Worm (Caenorhabditis elegans) whole organism, L3 larva: ENCODE results near the gene F53F8.5.

Experiments
- R02D3.7 ChIP-seq: fragments of 150-350 bp; optimal IDR thresholded peaks from 2 replicates; lab custom pipeline; 2014; ENCODE audit warnings: missing biosample characterization, missing genetic modification characterization
- aly-2 ChIP-seq: fragments of 150-350 bp; optimal IDR thresholded peaks from 2 replicates; lab custom pipeline; 2014; ENCODE audit warnings: missing biosample characterization, missing genetic modification characterization
- ama-1 ChIP-seq: fragments of 150-350 bp; optimal IDR thresholded peaks from 2 replicates; lab custom pipeline; 2018
- ceh-82 ChIP-seq: fragments of 150-350 bp; optimal IDR thresholded peaks from 2 replicates; lab custom pipeline; 2014; ENCODE audit warnings: missing biosample characterization, missing genetic modification characterization
- ceh-9 ChIP-seq: sonication (generic microtip); optimal IDR thresholded peaks from 2 replicates; lab custom pipeline; 2018; ENCODE audit warnings: missing biosample characterization, missing genetic modification characterization
- daf-12 ChIP-seq: fragments of 150-350 bp; optimal IDR thresholded peaks from 2 replicates; lab custom pipeline; 2014; ENCODE audit warnings: missing biosample characterization, missing genetic modification reagents, missing genetic modification characterization
- egl-27 ChIP-seq: sonication (generic microtip); optimal IDR thresholded peaks from 4 replicates; lab custom pipeline; 2017; ENCODE audit warnings: missing biosample characterization, missing genetic modification reagents, missing genetic modification characterization
- egl-5 ChIP-seq: fragments of 150-350 bp; optimal IDR thresholded peaks from 2 replicates; lab custom pipeline; 2017; ENCODE audit warnings: missing biosample characterization, missing genetic modification reagents, missing genetic modification characterization, inconsistent platforms
- elt-1 ChIP-seq: fragments of 150-350 bp; optimal IDR thresholded peaks from 2 replicates; lab custom pipeline; 2014; ENCODE audit warnings: missing biosample characterization, missing genetic modification characterization
- elt-3 ChIP-seq, 3 experiments: fragments of 150-350 bp in 1 of 3; sonication (generic microtip) in 2 of 3; optimal IDR thresholded peaks; 2 replicates in 2 of 3; 4 replicates in 1 of 3; lab custom pipeline; 2014 to 2017; ENCODE audit warnings: missing biosample characterization in 3 of 3, missing genetic modification characterization in 3 of 3
- eor-1 ChIP-seq, 2 experiments: fragments of 150-350 bp; optimal IDR thresholded peaks; 2 replicates each; lab custom pipeline; 2014 to 2018; ENCODE audit warnings: missing biosample characterization in 2 of 2, missing genetic modification characterization in 2 of 2
- fkh-2 ChIP-seq: fragments of 150-350 bp; optimal IDR thresholded peaks from 2 replicates; lab custom pipeline; 2014; ENCODE audit warnings: missing biosample characterization, missing genetic modification reagents, missing genetic modification characterization
- hmg-11 ChIP-seq: sonication (generic microtip); optimal IDR thresholded peaks from 2 replicates; lab custom pipeline; 2016; ENCODE audit warnings: missing genetic modification characterization, missing compliant biosample characterization
- jun-1 ChIP-seq: fragments of 150-350 bp; optimal IDR thresholded peaks from 2 replicates; lab custom pipeline; 2014; ENCODE audit warnings: missing biosample characterization, missing genetic modification reagents, missing genetic modification characterization
- lin-39 ChIP-seq: fragments of 150-350 bp; optimal IDR thresholded peaks from 2 replicates; lab custom pipeline; 2018; ENCODE audit warnings: missing biosample characterization, missing genetic modification reagents, missing genetic modification characterization
- lsy-12 ChIP-seq: sonication (generic microtip); optimal IDR thresholded peaks from 2 replicates; lab custom pipeline; 2016; ENCODE audit warnings: mild to moderate bottlenecking, missing genetic modification characterization, missing compliant biosample characterization
- mdl-1 ChIP-seq: fragments of 150-350 bp; optimal IDR thresholded peaks from 2 replicates; lab custom pipeline; 2014; ENCODE audit warnings: missing biosample characterization, missing genetic modification characterization
- mml-1 ChIP-seq: fragments of 150-350 bp; sonication (generic microtip); optimal IDR thresholded peaks from 3 replicates; lab custom pipeline; 2014; ENCODE audit warnings: missing biosample characterization, missing genetic modification characterization
- nfya-1 ChIP-seq: sonication (generic microtip); optimal IDR thresholded peaks from 2 replicates; lab custom pipeline; 2017; ENCODE audit warnings: missing genetic modification characterization, mild to moderate bottlenecking, missing compliant biosample characterization, antibody characterized with exemption, moderate library complexity; ENCODE audit not compliant: insufficient read depth
- nhr-12 ChIP-seq: fragments of 150-350 bp; optimal IDR thresholded peaks from 2 replicates; lab custom pipeline; 2014; ENCODE audit warnings: missing biosample characterization, missing genetic modification characterization
- nhr-23 ChIP-seq: fragments of 150-350 bp; optimal IDR thresholded peaks from 2 replicates; lab custom pipeline; 2014; ENCODE audit warnings: missing biosample characterization, missing genetic modification reagents, missing genetic modification characterization
- nhr-237 ChIP-seq: fragments of 150-350 bp; optimal IDR thresholded peaks from 2 replicates; lab custom pipeline; 2014; ENCODE audit warnings: missing biosample characterization, missing genetic modification characterization
- nhr-25 ChIP-seq: sonication (generic microtip); optimal IDR thresholded peaks from 2 replicates; lab custom pipeline; 2017; ENCODE audit warnings: missing biosample characterization, missing genetic modification characterization
- nhr-28 ChIP-seq: fragments of 150-350 bp; optimal IDR thresholded peaks from 2 replicates; lab custom pipeline; 2014; ENCODE audit warnings: missing biosample characterization, missing genetic modification characterization
- nhr-43 ChIP-seq: sonication (generic microtip); optimal IDR thresholded peaks from 2 replicates; lab custom pipeline; 2016; ENCODE audit warnings: mild to moderate bottlenecking, missing genetic modification characterization, missing compliant biosample characterization; ENCODE audit not compliant: poor library complexity, severe bottlenecking
- nhr-67 ChIP-seq: fragments of 150-350 bp; optimal IDR thresholded peaks from 2 replicates; lab custom pipeline; 2014; ENCODE audit warnings: missing biosample characterization, missing genetic modification characterization
- nhr-76 ChIP-seq: fragments of 150-350 bp; sonication (generic microtip); optimal IDR thresholded peaks from 5 replicates; lab custom pipeline; 2014; ENCODE audit warnings: missing biosample characterization, missing genetic modification characterization
- nhr-77 ChIP-seq: fragments of 150-350 bp; optimal IDR thresholded peaks from 2 replicates; lab custom pipeline; 2014; ENCODE audit warnings: missing biosample characterization, missing genetic modification characterization
- pha-4 ChIP-seq: fragments of 150-350 bp; optimal IDR thresholded peaks from 2 replicates; lab custom pipeline; 2014; ENCODE audit warnings: missing biosample characterization, missing genetic modification reagents, missing genetic modification characterization
- pqm-1 ChIP-seq: fragments of 150-350 bp; optimal IDR thresholded peaks from 2 replicates; lab custom pipeline; 2017; ENCODE audit warnings: missing biosample characterization, missing genetic modification characterization, inconsistent platforms
- sea-2 ChIP-seq: fragments of 150-350 bp; sonication (generic microtip); optimal IDR thresholded peaks from 4 replicates; lab custom pipeline; 2014; ENCODE audit warnings: missing biosample characterization, missing genetic modification reagents, missing genetic modification characterization
- skn-1 ChIP-seq: fragments of 150-350 bp; optimal IDR thresholded peaks from 2 replicates; lab custom pipeline; 2014; ENCODE audit warnings: missing biosample characterization, missing genetic modification characterization
- snpc-4 ChIP-seq: fragments of 150-350 bp; optimal IDR thresholded peaks from 2 replicates; lab custom pipeline; 2014; ENCODE audit warnings: missing biosample characterization, missing genetic modification characterization
- unc-39 ChIP-seq: sonication (generic microtip); optimal IDR thresholded peaks from 4 replicates; lab custom pipeline; 2017; ENCODE audit warnings: missing biosample characterization, missing genetic modification characterization
- unc-62 ChIP-seq: fragments of 150-350 bp; sonication (generic microtip); optimal IDR thresholded peaks from 4 replicates; lab custom pipeline; 2014; ENCODE audit warnings: missing biosample characterization, missing genetic modification reagents, missing genetic modification characterization
- zag-1 ChIP-seq: fragments of 150-350 bp; optimal IDR thresholded peaks from 2 replicates; lab custom pipeline; 2014; ENCODE audit warnings: missing biosample characterization, missing genetic modification characterization
- ztf-11 ChIP-seq: fragments of 150-350 bp; optimal IDR thresholded peaks from 2 replicates; lab custom pipeline; 2014; ENCODE audit warnings: missing biosample characterization, missing genetic modification characterization
- ztf-4 ChIP-seq: fragments of 150-350 bp; optimal IDR thresholded peaks from 2 replicates; lab custom pipeline; 2014; ENCODE audit warnings: missing biosample characterization, missing genetic modification characterization

Gene F53F8.5

ce11 chrV:20721934-20722333, 18.1 kb upstream of the F53F8.5 start, which contains the start of gene Y44A6C.2:
Gene Y44A6C.2, plus strand, starts transcription at chrV:20722234.
- TF ChIP-seq elt-1 (tag; lab: Kevin White, UChicago): no peak
- no peak for TF ChIP-seq nhr-28 (tag; lab: Kevin White, UChicago)
- TF ChIP-seq egl-5 (tag; lab: Kevin White, UChicago): no peak

ce11 chrV:20716830-20717441, 13.1 kb upstream of the F53F8.5 start:
- TF ChIP-seq lin-39 (tag; lab: Kevin White, UChicago) (no peak), ama-1 (lab: Kevin White, UChicago) (peak; percentile 88), pha-4 (peak; percentile 7)

- TF ChIP-seq skn-1 (tag; lab: Kevin White, UChicago) (no peak), unc-39 (tag; lab: Kevin White, UChicago) (no peak), aly-2 (tag; lab: Kevin White, UChicago) (no peak), nhr-76 (tag; lab: Kevin White, UChicago) (no peak), mdl-1 (no peak), zag-1 (tag; lab: Kevin White, UChicago) (no peak), hmg-11 (tag; lab: Kevin White, UChicago) (no peak), lin-39 (tag; lab: Kevin White, UChicago) (no peak), lsy-12 (tag; lab: Kevin White, UChicago) (no peak), ceh-82 (no peak), nhr-23 (tag; lab: Kevin White, UChicago) (no peak), nhr-12 (tag; lab: Kevin White, UChicago) (no peak), nhr-28 (tag; lab: Kevin White, UChicago) (no peak), nhr-237 (tag; lab: Kevin White, UChicago) (no peak), egl-27 (tag; lab: Kevin White, UChicago) (no peak), nhr-77 (tag; lab: Kevin White, UChicago) (no peak), nhr-25 (no peak), ama-1 (lab: Kevin White, UChicago) (no peak)
Measured at ce11 chrV:20716267-20716666, 12.4 kb upstream of the F53F8.5 start.

ce11 chrV:20714503-20714902, 10.7 kb upstream of the F53F8.5 start:
- TF ChIP-seq ama-1 (lab: Kevin White, UChicago) (peak; percentile 72), elt-3 (tag; optimal IDR thresholded peaks at IDR 0.05; lab: Kevin White, UChicago) (no peak)
- TF ChIP-seq, all 47 proteins: peak for 1

- peak; percentile 31 for TF ChIP-seq ztf-4 (tag; lab: Kevin White, UChicago)
- no peak for TF ChIP-seq nhr-76 (tag; lab: Kevin White, UChicago)
- TF ChIP-seq zag-1 (tag; lab: Kevin White, UChicago): no peak
- TF ChIP-seq skn-1 (tag; lab: Kevin White, UChicago): no peak
- no peak for TF ChIP-seq daf-12 (tag; lab: Kevin White, UChicago)
- no peak for TF ChIP-seq aly-2 (tag; lab: Kevin White, UChicago)
- peak; percentile 1 for TF ChIP-seq pha-4
- no peak for TF ChIP-seq R02D3.7 (tag; lab: Kevin White, UChicago)
Measured at ce11 chrV:20713620-20714019, 9.8 kb upstream of the F53F8.5 start, which contains the start of gene Y44A6C.1. Gene Y44A6C.1, plus strand, starts transcription at chrV:20713920.

- TF ChIP-seq ztf-11 (tag; lab: Kevin White, UChicago): no peak
- TF ChIP-seq zag-1 (tag; lab: Kevin White, UChicago): no peak
- no peak for TF ChIP-seq aly-2 (tag; lab: Kevin White, UChicago)
- no peak for TF ChIP-seq jun-1 (tag; lab: Kevin White, UChicago)
- no peak for TF ChIP-seq nhr-25
- no peak for TF ChIP-seq nhr-67 (tag; lab: Kevin White, UChicago)
- no peak for TF ChIP-seq ceh-9 (tag; lab: Kevin White, UChicago)
- peak; percentile 60 for TF ChIP-seq lin-39 (tag; lab: Kevin White, UChicago)
- TF ChIP-seq eor-1 (tag; optimal IDR thresholded peaks at IDR 0.05; lab: Kevin White, UChicago): no peak
- TF ChIP-seq ceh-82: no peak
- TF ChIP-seq unc-62 (GFP tag; lab: Kevin White, UChicago): peak; percentile 22
- no peak for TF ChIP-seq nhr-12 (tag; lab: Kevin White, UChicago)
- TF ChIP-seq skn-1 (tag; lab: Kevin White, UChicago): peak; percentile 68
- TF ChIP-seq mdl-1: peak; percentile 77
- peak; percentile 83 for TF ChIP-seq ama-1 (lab: Kevin White, UChicago)
- peak; percentile 49 for TF ChIP-seq hmg-11 (tag; lab: Kevin White, UChicago)
- TF ChIP-seq fkh-2 (tag; lab: Kevin White, UChicago): no peak
- no peak for TF ChIP-seq R02D3.7 (tag; lab: Kevin White, UChicago)
- peak; percentile 49 for TF ChIP-seq nfya-1 (tag; lab: Kevin White, UChicago)
- TF ChIP-seq elt-3 (tag; optimal IDR thresholded peaks at IDR 0.05; lab: Kevin White, UChicago): no peak
- TF ChIP-seq elt-1 (tag; lab: Kevin White, UChicago): no peak
- no peak for TF ChIP-seq daf-12 (tag; lab: Kevin White, UChicago)
- TF ChIP-seq nhr-77 (tag; lab: Kevin White, UChicago): no peak
- TF ChIP-seq pqm-1: no peak
- TF ChIP-seq lsy-12 (tag; lab: Kevin White, UChicago): no peak
- no peak for TF ChIP-seq nhr-43 (tag; lab: Kevin White, UChicago)
- no peak for TF ChIP-seq sea-2 (GFP tag; lab: Kevin White, UChicago)
- no peak for TF ChIP-seq nhr-237 (tag; lab: Kevin White, UChicago)
- TF ChIP-seq ztf-4 (tag; lab: Kevin White, UChicago): no peak
- peak; percentile 15 for TF ChIP-seq pha-4
- TF ChIP-seq egl-5 (tag; lab: Kevin White, UChicago): peak; percentile 43
- TF ChIP-seq mml-1 (tag; lab: Kevin White, UChicago): no peak
- peak; percentile 14 for TF ChIP-seq snpc-4 (tag; lab: Kevin White, UChicago)
Measured at ce11 chrV:20712994-20713326, 9.1 kb upstream of the F53F8.5 start.
